Worm (Caenorhabditis elegans) whole organism, L4 larva: ENCODE results near the gene F57B1.9.

Experiments
- F26F4.8 ChIP-seq: fragments of 200-800 bp; sonication (Bioruptor generic); conservative IDR thresholded peaks from 2 replicates; pipeline ENCODE4 v1.3.6; 2022; ENCODE audit warnings: missing genetic modification characterization, missing compliant biosample characterization
- aha-1 ChIP-seq: fragments of 150-350 bp; peaks from one replicate; lab custom pipeline; 2014; ENCODE audit warnings: missing biosample characterization, missing genetic modification characterization
- ama-1 ChIP-seq: fragments of 150-350 bp; optimal IDR thresholded peaks from 2 replicates; lab custom pipeline; 2014; ENCODE audit warnings: inconsistent platforms, mixed read lengths
- ceh-44 ChIP-seq: fragments of 200-800 bp; sonication (Bioruptor generic); IDR thresholded peaks from 2 replicates; pipeline ENCODE4 v1.3.6; 2022; ENCODE audit warnings: missing genetic modification reagents, missing genetic modification characterization, missing compliant biosample characterization
- ctbp-1 ChIP-seq: fragments of 200-800 bp; sonication (Bioruptor generic); IDR thresholded peaks from 2 replicates; pipeline ENCODE4 v1.3.6; 2022; ENCODE audit warnings: missing genetic modification reagents, missing genetic modification characterization, missing compliant biosample characterization
- daf-12 ChIP-seq: fragments of 150-350 bp; optimal IDR thresholded peaks from 2 replicates; lab custom pipeline; 2014; ENCODE audit warnings: missing biosample characterization, missing genetic modification reagents, missing genetic modification characterization
- daf-16 ChIP-seq, 3 experiments: sonication (generic microtip); optimal IDR thresholded peaks; 2 replicates each; lab custom pipeline; 2016 to 2017; ENCODE audit warnings: missing genetic modification characterization in 3 of 3, missing genetic modification reagents in 3 of 3, mild to moderate bottlenecking in 2 of 3, missing compliant biosample characterization in 2 of 3, missing biosample characterization in 1 of 3, moderate library complexity in 1 of 3
- daf-19 ChIP-seq: fragments of 200-800 bp; sonication (Bioruptor generic); conservative IDR thresholded peaks from 2 replicates; pipeline ENCODE4 v1.3.6; 2022; ENCODE audit warnings: missing genetic modification characterization, missing compliant biosample characterization
- dpl-1 ChIP-seq: fragments of 150-350 bp; optimal IDR thresholded peaks from 2 replicates; lab custom pipeline; 2014; ENCODE audit warnings: missing biosample characterization, missing genetic modification reagents, missing genetic modification characterization
- duxl-1 ChIP-seq: sonication (generic microtip); optimal IDR thresholded peaks from 2 replicates; lab custom pipeline; 2016; ENCODE audit warnings: mild to moderate bottlenecking, missing genetic modification characterization, moderate library complexity, missing compliant biosample characterization; ENCODE audit not compliant: poor library complexity
- dve-1 ChIP-seq: sonication (generic microtip); optimal IDR thresholded peaks from 2 replicates; lab custom pipeline; 2017; ENCODE audit warnings: antibody characterized with exemption, mild to moderate bottlenecking, missing genetic modification characterization, missing compliant biosample characterization; ENCODE audit not compliant: insufficient read depth
- fos-1 ChIP-seq: fragments of 150-350 bp; optimal IDR thresholded peaks from 2 replicates; lab custom pipeline; 2014; ENCODE audit warnings: missing biosample characterization, missing genetic modification characterization
- hlh-11 ChIP-seq: fragments of 200-800 bp; sonication (Bioruptor generic); optimal IDR thresholded peaks from 2 replicates; lab custom pipeline; 2018; ENCODE audit warnings: mild to moderate bottlenecking, missing genetic modification characterization, missing compliant biosample characterization
- hlh-30 ChIP-seq: sonication (generic microtip); optimal IDR thresholded peaks from 2 replicates; lab custom pipeline; 2017; ENCODE audit warnings: antibody characterized with exemption, mild to moderate bottlenecking, missing genetic modification characterization, missing compliant biosample characterization; ENCODE audit not compliant: insufficient read depth
- hmg-1.1 ChIP-seq: fragments of 200-800 bp; sonication (Bioruptor generic); IDR thresholded peaks from 2 replicates; pipeline ENCODE4 v1.3.6; 2022; ENCODE audit warnings: missing genetic modification reagents, missing genetic modification characterization, missing compliant biosample characterization
- jun-1 ChIP-seq: fragments of 150-350 bp; optimal IDR thresholded peaks from 2 replicates; lab custom pipeline; 2014; ENCODE audit warnings: missing biosample characterization, missing genetic modification reagents, missing genetic modification characterization
- lin-38 ChIP-seq: fragments of 200-800 bp; sonication (Bioruptor generic); IDR thresholded peaks from 2 replicates; pipeline ENCODE4 v1.3.6; 2022; ENCODE audit warnings: missing genetic modification reagents, missing genetic modification characterization, missing compliant biosample characterization
- lin-39 ChIP-seq: fragments of 150-350 bp; optimal IDR thresholded peaks from 2 replicates; lab custom pipeline; 2014; ENCODE audit warnings: missing biosample characterization, missing genetic modification reagents, missing genetic modification characterization
- mdt-29 ChIP-seq: fragments of 200-800 bp; sonication (Bioruptor generic); IDR thresholded peaks from 2 replicates; pipeline ENCODE4 v1.3.6; 2022; ENCODE audit warnings: missing genetic modification reagents, missing genetic modification characterization, missing compliant biosample characterization
- mes-2 ChIP-seq: sonication (generic microtip); optimal IDR thresholded peaks from 2 replicates; lab custom pipeline; 2016; ENCODE audit warnings: missing genotype, mild to moderate bottlenecking, missing genetic modification characterization, missing compliant biosample characterization; ENCODE audit not compliant: poor library complexity, severe bottlenecking
- nhr-10 ChIP-seq: fragments of 150-350 bp; optimal IDR thresholded peaks from 2 replicates; lab custom pipeline; 2014; ENCODE audit warnings: missing biosample characterization, missing genetic modification characterization
- nhr-48 ChIP-seq: sonication (generic microtip); optimal IDR thresholded peaks from 2 replicates; lab custom pipeline; 2016; ENCODE audit warnings: mild to moderate bottlenecking, missing genetic modification characterization, missing compliant biosample characterization
- nhr-6 ChIP-seq: fragments of 150-350 bp; optimal IDR thresholded peaks from 2 replicates; lab custom pipeline; 2014; ENCODE audit warnings: missing biosample characterization, missing genetic modification characterization
- php-3 ChIP-seq: fragments of 200-800 bp; sonication (Bioruptor generic); IDR thresholded peaks from 2 replicates; pipeline ENCODE4 v1.3.6; 2022; ENCODE audit warnings: missing genetic modification reagents, missing genetic modification characterization, missing compliant biosample characterization
- rbr-2 ChIP-seq: sonication (generic microtip); optimal IDR thresholded peaks from 2 replicates; lab custom pipeline; 2016; ENCODE audit warnings: missing genotype, missing genetic modification characterization, missing compliant biosample characterization
- sdz-12 ChIP-seq: fragments of 200-800 bp; sonication (Bioruptor generic); optimal IDR thresholded peaks from 2 replicates; lab custom pipeline; 2018; ENCODE audit warnings: mild to moderate bottlenecking, missing genetic modification characterization, missing compliant biosample characterization
- snpc-1.2 ChIP-seq: fragments of 200-800 bp; sonication (Bioruptor generic); IDR thresholded peaks from 2 replicates; pipeline ENCODE4 v1.3.6; 2022; ENCODE audit warnings: missing genetic modification reagents, missing genetic modification characterization, missing compliant biosample characterization
- unc-62 ChIP-seq, 3 experiments: fragments of 150-350 bp in 1 of 3; sonication (generic microtip); optimal IDR thresholded peaks in 2 of 3; peaks in 1 of 3; 1 replicate in 1 of 3; 2 replicates in 2 of 3; lab custom pipeline; 2014 to 2017; ENCODE audit warnings: missing biosample characterization in 3 of 3, missing genetic modification characterization in 3 of 3, missing genetic modification reagents in 3 of 3, missing genotype in 1 of 3
- zip-2 ChIP-seq: fragments of 150-350 bp; optimal IDR thresholded peaks from 2 replicates; lab custom pipeline; 2014; ENCODE audit warnings: missing biosample characterization, missing genetic modification characterization
- ztf-11 ChIP-seq: fragments of 150-350 bp; optimal IDR thresholded peaks from 2 replicates; lab custom pipeline; 2014; ENCODE audit warnings: missing biosample characterization, missing genetic modification characterization

The F57B1.9 gene

DNA sequence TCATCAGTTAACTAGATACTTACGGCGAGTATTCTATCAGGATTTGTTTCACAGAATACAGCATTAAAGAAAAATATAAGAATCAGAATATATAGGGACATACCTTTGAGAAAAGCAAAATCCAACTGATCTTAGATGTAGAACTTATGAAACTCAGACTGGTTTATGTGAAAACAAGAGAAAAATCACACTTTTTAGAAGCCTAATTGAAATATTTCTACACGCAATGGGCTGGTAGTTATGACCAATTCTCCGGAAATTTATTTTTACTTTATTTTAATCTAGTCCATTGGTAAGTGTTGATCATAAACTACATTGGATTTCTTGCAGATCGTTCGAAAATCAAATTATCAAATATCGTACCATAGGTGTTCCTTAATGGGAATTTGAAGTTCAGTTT, 13.6 kb downstream of the F57B1.9 start, which contains the start of gene T09E8.4:
T09E8.4 (minus strand) TSS at position 101 of the 400 bp plus-strand sequence.
- TF ChIP-seq mes-2 (tag; lab: Kevin White, UChicago) (no peak), nhr-10 (tag; lab: Kevin White, UChicago) (no peak)

DNA sequence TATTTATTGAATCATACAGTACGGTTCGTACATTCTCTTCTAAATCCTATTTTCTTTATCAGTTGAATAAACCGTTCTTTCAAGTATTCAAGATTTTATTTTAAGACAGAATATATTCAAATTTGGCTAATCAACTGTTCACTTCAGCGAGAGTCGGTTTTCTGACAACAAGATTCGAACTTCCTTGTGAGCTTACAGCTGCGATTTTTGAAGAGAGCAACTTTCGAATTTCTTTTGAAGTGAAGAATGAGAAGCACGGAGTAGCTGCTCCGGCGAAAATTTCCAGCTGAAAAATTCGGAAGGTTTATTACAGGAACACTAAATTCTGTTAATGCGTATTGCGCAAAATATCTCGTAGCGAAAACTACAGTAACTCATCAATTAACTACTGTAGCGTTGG, 16.3 kb downstream of the F57B1.9 start:
- TF ChIP-seq aha-1 (tag; lab: Kevin White, UChicago), result peak; percentile 77
- no peak for TF ChIP-seq ama-1 (lab: Kevin White, UChicago)
- TF ChIP-seq mdt-29 (GFP tag; lab: Robert Waterston, UW), result no peak
- TF ChIP-seq daf-16 (GFP tag; optimal IDR thresholded peaks at IDR 0.05; lab: Kevin White, UChicago), result no peak
- no peak for TF ChIP-seq daf-16 (tag; optimal IDR thresholded peaks at IDR 0.05; lab: Kevin White, UChicago)

- TF ChIP-seq unc-62 (GFP tag; optimal IDR thresholded peaks at IDR 0.05 in 1 of 2; lab: Kevin White, UChicago) (peak in 1 of 2 experiments; percentile 95), unc-62 (tag; optimal IDR thresholded peaks at IDR 0.05; lab: Kevin White, UChicago) (no peak), fos-1 (no peak), sdz-12 (GFP tag; lab: Kevin White, UChicago) (no peak), ama-1 (lab: Kevin White, UChicago) (peak; percentile 52), nhr-48 (tag; lab: Kevin White, UChicago) (no peak)
- TF ChIP-seq, all 104 proteins: peak for 2
Observed at ce11 chrV:13179986-13180591, 17.6 kb downstream of the F57B1.9 start, which contains the start of gene cni-1. Gene cni-1 (plus strand): TSS chrV:13180330.

DNA sequence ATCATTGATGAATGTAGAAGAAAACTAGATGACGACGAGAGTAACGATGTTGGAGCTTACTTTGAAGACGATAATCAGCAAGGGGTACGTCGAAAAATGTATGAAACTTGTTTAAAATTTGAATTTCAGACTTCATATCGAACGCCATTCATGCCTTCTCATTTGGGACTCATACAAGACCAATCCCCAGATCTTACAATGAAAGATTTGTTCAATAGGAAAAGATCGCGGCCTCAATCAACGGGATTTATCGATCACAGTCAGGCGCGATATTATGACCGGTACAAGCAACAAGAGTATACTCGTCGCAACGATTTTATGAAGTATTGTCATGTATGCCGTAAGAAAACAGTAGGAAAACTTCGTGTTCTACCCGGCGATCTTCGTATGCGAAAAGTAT, 20.9 kb downstream of the F57B1.9 start:
- TF ChIP-seq unc-62 (GFP tag; optimal IDR thresholded peaks at IDR 0.05 in 1 of 2; lab: Kevin White, UChicago), result peak in 1 of 2 experiments; percentile 96
- no peak for TF ChIP-seq unc-62 (tag; optimal IDR thresholded peaks at IDR 0.05; lab: Kevin White, UChicago)
- TF ChIP-seq zip-2 (tag; lab: Kevin White, UChicago), result no peak
- TF ChIP-seq aha-1 (tag; lab: Kevin White, UChicago), result peak; percentile 17
- TF ChIP-seq, all 104 proteins: peak for 2

DNA sequence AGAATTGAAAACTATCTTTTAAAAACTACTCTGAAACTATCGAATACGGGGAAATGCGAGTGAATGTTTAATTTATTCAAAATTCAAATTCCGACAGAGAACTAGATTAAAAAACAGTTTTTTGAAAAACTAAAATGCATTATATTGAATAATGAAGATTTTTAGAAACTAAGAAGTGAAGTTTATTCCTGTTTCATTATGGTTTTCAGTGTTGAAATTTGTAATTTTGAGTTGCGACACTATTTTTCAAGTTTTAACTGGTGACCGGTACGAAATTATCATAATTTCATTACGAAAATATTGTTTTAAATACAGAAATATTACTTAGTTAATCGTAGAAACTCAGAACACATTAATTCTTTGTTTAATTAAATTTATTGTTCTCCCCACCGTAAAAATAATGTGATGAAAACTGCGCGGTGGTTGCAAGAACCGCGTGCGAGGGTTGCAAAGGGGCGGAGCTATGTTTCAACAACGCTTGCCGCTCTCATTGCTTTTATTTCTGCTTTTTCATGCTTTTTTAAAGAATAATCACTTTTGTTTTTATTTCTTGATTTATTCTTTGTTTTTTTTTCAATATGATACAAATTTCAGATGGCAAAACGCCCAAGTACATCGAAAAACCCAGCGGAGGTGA, 21.5 kb downstream of the F57B1.9 start, which contains the start of gene him-17:
him-17 (plus strand) TSS at position 595 of the 637 bp plus-strand sequence.
- TF ChIP-seq daf-12 (tag; lab: Kevin White, UChicago) (no peak), aha-1 (tag; lab: Kevin White, UChicago) (peak; percentile 30), hlh-30 (no peak), lin-38 (GFP tag; lab: Robert Waterston, UW) (peak; percentile 34), duxl-1 (peak; percentile 37), hmg-1.1 (GFP tag; lab: Robert Waterston, UW) (peak; percentile 50; the same call in 1 of the 2 replicates), snpc-1.2 (no peak), ztf-11 (no peak), dpl-1 (GFP tag; lab: Kevin White, UChicago) (peak; percentile 25), nhr-6 (tag; lab: Kevin White, UChicago) (peak; percentile 53), rbr-2 (peak; percentile 7), fos-1 (no peak), dve-1 (tag; lab: Kevin White, UChicago) (peak; percentile 62), ceh-44 (GFP tag; lab: Robert Waterston, UW) (no peak), daf-19 (GFP tag; lab: Robert Waterston, UW) (0 out of 2 replicates have a peak, but pooled peaks have one; percentile 22), lin-39 (tag; lab: Kevin White, UChicago) (no peak), ctbp-1 (GFP tag; lab: Robert Waterston, UW) (no peak), mes-2 (tag; lab: Kevin White, UChicago) (peak; percentile 88), sdz-12 (GFP tag; lab: Kevin White, UChicago) (no peak), jun-1 (tag; lab: Kevin White, UChicago) (no peak), hlh-11 (tag; lab: Kevin White, UChicago) (peak; percentile 32), daf-16 (GFP tag; optimal IDR thresholded peaks at IDR 0.05; lab: Kevin White, UChicago) (no peak), daf-16 (tag; optimal IDR thresholded peaks at IDR 0.05; lab: Kevin White, UChicago) (peak; percentile 36), F26F4.8 (GFP tag; lab: Robert Waterston, UW) (no peak), php-3 (GFP tag; lab: Robert Waterston, UW) (no peak)
